Worm (Caenorhabditis elegans) whole organism, midembryonic: ENCODE results near the gene nhr-3.

ENCODE experiments used
- cog-1 ChIP-seq: sonication (generic microtip); optimal IDR thresholded peaks from 2 replicates; lab custom pipeline; 2016; ENCODE audit warnings: missing genetic modification characterization, missing compliant biosample characterization
- flt-1 ChIP-seq: fragments of 200-800 bp; sonication (Bioruptor generic); IDR thresholded peaks from 2 replicates; pipeline ENCODE4 v1.3.6; 2022; ENCODE audit warnings: missing genetic modification characterization, missing compliant biosample characterization
- klf-2 ChIP-seq: fragments of 200-800 bp; sonication (Bioruptor generic); conservative IDR thresholded peaks from 2 replicates; pipeline ENCODE4 v1.3.6; 2022; ENCODE audit warnings: missing genetic modification reagents, missing genetic modification characterization, missing compliant biosample characterization
- med-1 ChIP-seq: sonication (generic microtip); optimal IDR thresholded peaks from 2 replicates; lab custom pipeline; 2017; ENCODE audit warnings: missing genetic modification characterization, mild to moderate bottlenecking, missing compliant biosample characterization, antibody characterized with exemption, missing genetic modification reagents; ENCODE audit not compliant: insufficient read depth
- ztf-29 ChIP-seq: fragments of 200-800 bp; sonication (Bioruptor generic); IDR thresholded peaks from 2 replicates; pipeline ENCODE4 v1.3.6; 2022; ENCODE audit warnings: missing genetic modification reagents, missing genetic modification characterization, missing compliant biosample characterization

DNA sequence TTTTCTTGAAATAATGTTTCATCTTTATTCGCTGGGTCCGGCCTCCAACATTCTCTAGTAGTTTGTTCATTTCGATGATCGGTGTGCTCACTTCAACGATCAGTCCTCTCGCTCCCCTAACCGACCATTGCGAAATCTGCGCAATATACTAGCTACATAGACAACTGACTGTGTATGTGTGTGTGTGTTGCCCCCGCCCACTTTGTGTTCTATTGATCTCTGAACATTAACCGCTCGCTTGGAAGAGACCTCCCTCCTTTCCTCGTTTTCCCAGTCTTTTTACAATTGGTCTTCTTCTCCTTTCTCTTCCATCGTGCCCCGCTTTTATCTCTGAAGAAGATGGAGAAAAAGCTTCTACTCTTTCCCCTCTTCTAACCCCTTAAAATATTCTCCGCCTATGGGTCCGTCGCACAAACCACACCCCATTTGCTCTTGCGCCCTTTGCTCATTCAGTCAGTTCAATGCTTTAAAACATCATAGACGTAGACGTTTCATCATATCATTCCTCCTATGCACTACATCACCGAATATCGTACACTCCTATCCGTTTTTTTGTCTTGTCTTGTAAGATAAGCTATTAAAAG is 860 bp upstream of the nhr-3 start:
- TF ChIP-seq klf-2 (no peak), med-1 (GFP tag; lab: Kevin White, UChicago) (no peak), flt-1 (GFP tag; lab: Robert Waterston, UW) (no peak), cog-1 (tag; lab: Kevin White, UChicago) (no peak), ztf-29 (GFP tag; lab: Robert Waterston, UW) (no peak)
